Fruit fly (Drosophila melanogaster) S2 (cell line): ENCODE measurements around the gene CG4789.

Experiments used
- CG8478 ChIP-seq: fragments of >200 bp; optimal IDR thresholded peaks from 2 replicates; lab custom pipeline; 2018
- CTCF ChIP-seq, 2 experiments: fragments of >200 bp; optimal IDR thresholded peaks; 2 replicates each; lab custom pipeline; 2018

- no peak for TF ChIP-seq CTCF (optimal IDR thresholded peaks at IDR 0.05; lab: Kevin White, UChicago)
- TF ChIP-seq CG8478 (lab: Kevin White, UChicago): no peak
Measured at dm6 chrX:16821216-16821615, 20.5 kb downstream of the CG4789 start.
